Fruit fly (Drosophila melanogaster): ENCODE data around the gene CG13601.

Gene CG13601

DNA sequence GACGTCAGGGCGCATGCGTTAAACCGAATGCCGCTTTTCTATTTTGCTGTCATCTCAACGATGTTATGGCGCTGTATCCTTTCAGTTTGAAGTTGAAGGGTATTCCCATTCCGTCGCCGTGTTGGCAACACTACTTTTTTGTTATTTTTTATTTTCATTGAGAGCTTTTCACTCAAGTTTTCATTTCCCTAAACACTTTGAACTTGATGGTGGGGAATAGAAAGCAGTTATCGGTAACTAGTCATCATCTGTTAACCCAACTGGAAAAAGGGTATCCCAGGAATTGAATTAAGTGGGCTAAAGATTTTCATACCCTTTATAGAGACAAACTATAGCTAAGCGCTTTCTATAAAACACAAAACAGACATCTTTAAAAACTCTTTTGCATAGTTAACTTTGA is 39.9 kb downstream of the CG13601 start:
- TF ChIP-seq Gug (GFP tag; IDR thresholded peaks at IDR 0.05) (peak; percentile 58), Ets96B (tag; optimal IDR thresholded peaks at IDR 0.05) (peak; percentile 20), CG8119 (GFP tag; IDR thresholded peaks at IDR 0.05) (peak; percentile 31; the same call in 2 of the 3 replicates), CG11294 (GFP tag; IDR thresholded peaks at IDR 0.05) (peak; percentile 50), eg (GFP tag; IDR thresholded peaks at IDR 0.05) (peak; percentile 49), CG31627 (GFP tag; optimal IDR thresholded peaks at IDR 0.05) (no peak), CG8319 (GFP tag; optimal IDR thresholded peaks at IDR 0.05) (no peak), Hr4 (GFP tag; optimal IDR thresholded peaks at IDR 0.05) (peak; percentile 21), CG6163 (GFP tag; IDR thresholded peaks at IDR 0.05) (peak; percentile 73)

DNA sequence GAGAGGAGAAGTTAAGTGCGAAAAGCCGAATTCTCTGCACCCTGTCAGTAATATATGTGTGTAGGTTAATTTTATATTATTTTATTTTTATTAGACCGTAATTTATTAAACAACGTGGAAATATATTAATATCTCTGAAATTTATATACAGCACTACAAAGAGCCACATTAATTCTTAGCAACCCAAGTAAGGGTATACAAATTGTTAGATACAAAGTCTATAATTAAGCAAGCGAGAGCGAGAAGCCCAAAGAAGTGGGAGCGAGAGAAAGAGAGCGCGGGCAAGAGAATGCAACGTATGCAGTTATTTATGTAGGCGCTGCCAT is 40.4 kb downstream of the CG13601 start:
- TF ChIP-seq CG16779 (tag; optimal IDR thresholded peaks at IDR 0.05) (peak; percentile 90), eg (GFP tag; IDR thresholded peaks at IDR 0.05) (peak; percentile 98), CG32006 (GFP tag; optimal IDR thresholded peaks at IDR 0.05) (peak; percentile 95), spab (GFP tag; optimal IDR thresholded peaks at IDR 0.05) (peak; percentile 92), CG7368 (GFP tag; optimal IDR thresholded peaks at IDR 0.05) (peak; percentile 87), fkh (GFP tag; optimal IDR thresholded peaks at IDR 0.05) (peak; percentile 46), achi (GFP tag; optimal IDR thresholded peaks at IDR 0.05) (peak; percentile 94), ss (GFP tag; optimal IDR thresholded peaks at IDR 0.05) (peak; percentile 88 to 94), CG10669 (GFP tag; optimal IDR thresholded peaks at IDR 0.05) (peak; percentile 91), CG31627 (GFP tag; optimal IDR thresholded peaks at IDR 0.05) (peak; percentile 81), CG6163 (GFP tag; IDR thresholded peaks at IDR 0.05) (peak; percentile 98), Eip93F (GFP tag; optimal IDR thresholded peaks at IDR 0.05) (peak; percentile 91), CG3032 (tag; optimal IDR thresholded peaks at IDR 0.05) (peak; percentile 95), cyc (GFP tag; optimal IDR thresholded peaks at IDR 0.05) (peak; percentile 90), Lpt (GFP tag; optimal IDR thresholded peaks at IDR 0.05) (peak; percentile 95), esn (GFP tag; optimal IDR thresholded peaks at IDR 0.05) (peak; percentile 91), Sox102F (GFP tag; optimal IDR thresholded peaks at IDR 0.05) (peak; percentile 86), CG8319 (GFP tag; optimal IDR thresholded peaks at IDR 0.05) (peak; percentile 78), vri (GFP tag; optimal IDR thresholded peaks at IDR 0.05) (peak; percentile 67), CG11294 (GFP tag; IDR thresholded peaks at IDR 0.05) (peak; percentile 96), pdm3 (GFP tag; optimal IDR thresholded peaks at IDR 0.05) (peak; percentile 91), acj6 (GFP tag; optimal IDR thresholded peaks at IDR 0.05) (peak; percentile 95), CG3919 (GFP tag; optimal IDR thresholded peaks at IDR 0.05) (peak; percentile 93), CG8119 (GFP tag; IDR thresholded peaks at IDR 0.05) (peak; percentile 98), CG11902 (GFP tag; optimal IDR thresholded peaks at IDR 0.05) (peak; percentile 75), CG6276 (GFP tag; optimal IDR thresholded peaks at IDR 0.05) (peak; percentile 96), CG6808 (GFP tag; optimal IDR thresholded peaks at IDR 0.05) (peak; percentile 91), Gug (GFP tag; IDR thresholded peaks at IDR 0.05) (peak; percentile 97), CG34406 (GFP tag; optimal IDR thresholded peaks at IDR 0.05) (peak; percentile 86), CG6792 (GFP tag; optimal IDR thresholded peaks at IDR 0.05) (peak; percentile 89), dac (GFP tag; optimal IDR thresholded peaks at IDR 0.05) (peak; percentile 84), CG10631 (GFP tag; optimal IDR thresholded peaks at IDR 0.05) (peak; percentile 96), Hr38 (GFP tag; optimal IDR thresholded peaks at IDR 0.05) (no peak), Smox (GFP tag; optimal IDR thresholded peaks at IDR 0.05) (peak; percentile 90), CG1621 (tag; optimal IDR thresholded peaks at IDR 0.05) (peak; percentile 86), fd85E (GFP tag; optimal IDR thresholded peaks at IDR 0.05) (peak; percentile 28), Met (GFP tag; optimal IDR thresholded peaks at IDR 0.05) (peak; percentile 89), svp (GFP tag) (peak; percentile 94), CG9139 (GFP tag; optimal IDR thresholded peaks at IDR 0.05) (peak; percentile 92), Ets96B (tag; optimal IDR thresholded peaks at IDR 0.05) (peak; percentile 94), topi (GFP tag; optimal IDR thresholded peaks at IDR 0.05) (peak; percentile 90), fd59A (GFP tag; optimal IDR thresholded peaks at IDR 0.05) (peak; percentile 85), Hr39 (GFP tag; optimal IDR thresholded peaks at IDR 0.05) (peak; percentile 76), salr (GFP tag; optimal IDR thresholded peaks at IDR 0.05) (peak; percentile 77 to 92), Ets21C (GFP tag; optimal IDR thresholded peaks at IDR 0.05) (peak; percentile 65), CG6854 (GFP tag; optimal IDR thresholded peaks at IDR 0.05) (peak; percentile 55), Blimp-1 (GFP tag; optimal IDR thresholded peaks at IDR 0.05) (peak; percentile 81), CG4318 (GFP tag; optimal IDR thresholded peaks at IDR 0.05) (peak; percentile 92)

All from whole organism, prepupa.